Worm (Caenorhabditis elegans) whole organism, mixed stage, embryonic: Measurements from ENCODE around the gene srv-34.
"Not testable (repeated sequence)": the region's sequence is repeated elsewhere in the genome, so short reads cannot be mapped to it uniquely, and the experiment has no call there.

Experiments
- M03D4.4 ChIP-seq: sonication (generic microtip); optimal IDR thresholded peaks from 2 replicates; lab custom pipeline; 2017; ENCODE audit warnings: mild to moderate bottlenecking, missing genetic modification characterization, missing compliant biosample characterization
- bed-3 ChIP-seq: fragments of 200-800 bp; sonication (Bioruptor generic); optimal IDR thresholded peaks from 3 replicates; lab custom pipeline; 2018; ENCODE audit warnings: mild to moderate bottlenecking, missing genetic modification characterization, moderate library complexity, missing compliant biosample characterization
- blmp-1 ChIP-seq: fragments of 150-350 bp; optimal IDR thresholded peaks from 2 replicates; lab custom pipeline; 2014; ENCODE audit warnings: missing biosample characterization, missing genetic modification characterization
- ceh-43 ChIP-seq: fragments of 200-800 bp; sonication (Bioruptor generic); optimal IDR thresholded peaks from 2 replicates; lab custom pipeline; 2018; ENCODE audit warnings: mild to moderate bottlenecking, missing genetic modification characterization, moderate library complexity, missing compliant biosample characterization
- ceh-83 ChIP-seq: fragments of 200-800 bp; sonication (Bioruptor generic); optimal IDR thresholded peaks from 2 replicates; lab custom pipeline; 2018; ENCODE audit warnings: mild to moderate bottlenecking, missing genetic modification characterization, missing compliant biosample characterization
- ces-1 ChIP-seq: fragments of 150-350 bp; optimal IDR thresholded peaks from 2 replicates; lab custom pipeline; 2014; ENCODE audit warnings: missing biosample characterization, missing genetic modification reagents, missing genetic modification characterization
- drap-1 ChIP-seq: fragments of 200-800 bp; sonication (Bioruptor generic); optimal IDR thresholded peaks from 3 replicates; lab custom pipeline; 2018; ENCODE audit warnings: mild to moderate bottlenecking, missing genetic modification characterization, missing compliant biosample characterization
- elt-1 ChIP-seq: sonication (generic microtip); optimal IDR thresholded peaks from 2 replicates; lab custom pipeline; 2017; ENCODE audit warnings: missing genetic modification characterization, mild to moderate bottlenecking, missing compliant biosample characterization, antibody characterized with exemption, moderate library complexity, borderline replicate concordance; ENCODE audit not compliant: insufficient read depth
- elt-3 ChIP-seq: fragments of 150-350 bp; optimal IDR thresholded peaks from 2 replicates; lab custom pipeline; 2014; ENCODE audit warnings: missing biosample characterization, missing genetic modification characterization
- flh-1 ChIP-seq: fragments of 200-800 bp; sonication (Bioruptor generic); optimal IDR thresholded peaks from 2 replicates; lab custom pipeline; 2018; ENCODE audit warnings: mild to moderate bottlenecking, missing genetic modification characterization, moderate library complexity, missing compliant biosample characterization
- ham-2 ChIP-seq: fragments of 200-800 bp; sonication (Bioruptor generic); optimal IDR thresholded peaks from 2 replicates; lab custom pipeline; 2018; ENCODE audit warnings: mild to moderate bottlenecking, missing genetic modification characterization, missing compliant biosample characterization
- hlh-1 ChIP-seq: fragments of 150-350 bp; optimal IDR thresholded peaks from 2 replicates; lab custom pipeline; 2014; ENCODE audit warnings: missing biosample characterization, missing genetic modification reagents, missing genetic modification characterization
- lin-13 ChIP-seq: fragments of 150-350 bp; optimal IDR thresholded peaks from 2 replicates; lab custom pipeline; 2014; ENCODE audit warnings: missing biosample characterization, missing genetic modification characterization
- lin-32 ChIP-seq: fragments of 200-800 bp; sonication (Bioruptor generic); optimal IDR thresholded peaks from 2 replicates; lab custom pipeline; 2018; ENCODE audit warnings: mild to moderate bottlenecking, missing genetic modification characterization, missing compliant biosample characterization
- lsy-2 ChIP-seq: fragments of 150-350 bp; optimal IDR thresholded peaks from 2 replicates; lab custom pipeline; 2014; ENCODE audit warnings: missing biosample characterization, missing genetic modification characterization
- mab-5 ChIP-seq: fragments of 150-350 bp; optimal IDR thresholded peaks from 2 replicates; lab custom pipeline; 2014; ENCODE audit warnings: missing biosample characterization, missing genetic modification characterization
- mep-1 ChIP-seq: fragments of 150-350 bp; optimal IDR thresholded peaks from 2 replicates; lab custom pipeline; 2017; ENCODE audit warnings: missing biosample characterization, missing genetic modification reagents, missing genetic modification characterization, inconsistent platforms
- nhr-12 ChIP-seq: fragments of 150-350 bp; optimal IDR thresholded peaks from 2 replicates; lab custom pipeline; 2014; ENCODE audit warnings: missing biosample characterization, missing genetic modification characterization
- nhr-2 ChIP-seq: fragments of 150-350 bp; optimal IDR thresholded peaks from 2 replicates; lab custom pipeline; 2014; ENCODE audit warnings: missing biosample characterization, missing genetic modification characterization
- nhr-237 ChIP-seq: fragments of 150-350 bp; optimal IDR thresholded peaks from 2 replicates; lab custom pipeline; 2014; ENCODE audit warnings: missing biosample characterization, missing genetic modification characterization
- nhr-28 ChIP-seq: fragments of 150-350 bp; optimal IDR thresholded peaks from 2 replicates; lab custom pipeline; 2014; ENCODE audit warnings: missing biosample characterization, missing genetic modification characterization
- nhr-76 ChIP-seq: sonication (generic microtip); optimal IDR thresholded peaks from 2 replicates; lab custom pipeline; 2017; ENCODE audit warnings: missing biosample characterization, missing genetic modification characterization
- pha-4 ChIP-seq: fragments of 150-350 bp; optimal IDR thresholded peaks from 2 replicates; lab custom pipeline; 2018; ENCODE audit warnings: missing biosample characterization, missing genetic modification reagents, missing genetic modification characterization
- sem-2 ChIP-seq: fragments of 200-800 bp; sonication (Bioruptor generic); optimal IDR thresholded peaks from 2 replicates; lab custom pipeline; 2018; ENCODE audit warnings: mild to moderate bottlenecking, missing genetic modification characterization, missing compliant biosample characterization
- snpc-4 ChIP-seq: fragments of 150-350 bp; optimal IDR thresholded peaks from 2 replicates; lab custom pipeline; 2014; ENCODE audit warnings: missing biosample characterization, missing genetic modification characterization
- sptf-1 ChIP-seq: sonication (generic microtip); optimal IDR thresholded peaks from 2 replicates; lab custom pipeline; 2017; ENCODE audit warnings: mild to moderate bottlenecking, missing genetic modification characterization, moderate library complexity, missing compliant biosample characterization
- tbx-8 ChIP-seq: fragments of 200-800 bp; sonication (Bioruptor generic); optimal IDR thresholded peaks from 2 replicates; lab custom pipeline; 2018; ENCODE audit warnings: mild to moderate bottlenecking, missing genetic modification characterization, moderate library complexity, missing compliant biosample characterization
- unc-120 ChIP-seq: sonication (generic microtip); optimal IDR thresholded peaks from 2 replicates; lab custom pipeline; 2017; ENCODE audit warnings: missing genetic modification characterization, missing compliant biosample characterization; ENCODE audit not compliant: poor library complexity, severe bottlenecking
- unc-39 ChIP-seq: fragments of 150-350 bp; optimal IDR thresholded peaks from 2 replicates; lab custom pipeline; 2014; ENCODE audit warnings: missing biosample characterization, missing genetic modification characterization
- unc-62 ChIP-seq: fragments of 150-350 bp; optimal IDR thresholded peaks from 2 replicates; lab custom pipeline; 2014; ENCODE audit warnings: missing biosample characterization, missing genetic modification reagents, missing genetic modification characterization
- zip-8 ChIP-seq: fragments of 150-350 bp; optimal IDR thresholded peaks from 2 replicates; lab custom pipeline; 2014; ENCODE audit warnings: missing biosample characterization, missing genetic modification characterization
- ztf-11 ChIP-seq: fragments of 150-350 bp; optimal IDR thresholded peaks from 2 replicates; lab custom pipeline; 2014; ENCODE audit warnings: missing biosample characterization, missing genetic modification characterization

The srv-34 gene

DNA sequence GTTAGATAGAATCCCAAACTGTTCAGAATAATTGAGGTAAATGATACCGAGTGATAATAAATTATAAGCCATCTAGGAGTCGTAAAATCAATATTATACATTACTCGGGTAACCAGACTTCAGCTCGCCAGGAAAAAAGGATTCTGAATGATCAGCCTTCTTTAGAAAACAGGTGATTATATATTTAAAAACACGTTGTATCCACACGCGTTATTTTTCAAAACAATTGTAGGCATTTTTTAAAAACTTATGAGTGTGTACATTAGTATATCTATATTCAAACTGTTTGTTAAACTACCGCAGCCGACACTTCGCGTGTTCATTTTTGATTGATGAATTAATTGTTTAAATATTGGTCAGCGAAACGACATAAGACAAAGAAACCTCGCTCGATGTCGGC is 13.7 kb upstream of the srv-34 start, which contains the start of gene sri-65:
TSS of gene sri-65 (minus strand) at position 101 of the 400 bp plus-strand sequence.
- no peak for TF ChIP-seq elt-3 (tag; lab: Kevin White, UChicago)
- no peak for TF ChIP-seq unc-120 (tag; lab: Kevin White, UChicago)
- no peak for TF ChIP-seq lin-32 (GFP tag; lab: Kevin White, UChicago)
- TF ChIP-seq flh-1 (GFP tag; lab: Kevin White, UChicago), result no peak
- TF ChIP-seq M03D4.4 (tag; lab: Kevin White, UChicago), result no peak
- no peak for TF ChIP-seq nhr-28 (tag; lab: Kevin White, UChicago)
- no peak for TF ChIP-seq ham-2 (GFP tag; lab: Kevin White, UChicago)
- no peak for TF ChIP-seq blmp-1
- no peak for TF ChIP-seq tbx-8 (GFP tag; lab: Kevin White, UChicago)
- TF ChIP-seq snpc-4 (tag; lab: Kevin White, UChicago), result no peak
- TF ChIP-seq ces-1 (GFP tag; lab: Kevin White, UChicago), result no peak
- TF ChIP-seq zip-8, result no peak
- TF ChIP-seq unc-39 (tag; lab: Kevin White, UChicago), result no peak

- TF ChIP-seq elt-1 (tag; lab: Kevin White, UChicago); ceh-43 (GFP tag; lab: Kevin White, UChicago); ceh-83 (GFP tag; lab: Kevin White, UChicago): not testable (repeated sequence)
Measured at ce11 chrV:16383729-16384128, 9.2 kb upstream of the srv-34 start, which contains the start of gene F13A7.7. TSS of gene F13A7.7 (minus strand) at chrV:16383829.

ce11 chrV:16382949-16383348 is 8.4 kb upstream of the srv-34 start:
- TF ChIP-seq hlh-1, result no peak
- TF ChIP-seq unc-39 (tag; lab: Kevin White, UChicago), result no peak
- TF ChIP-seq drap-1, result no peak
- TF ChIP-seq lin-13, result no peak
- no peak for TF ChIP-seq zip-8
- TF ChIP-seq lin-32 (GFP tag; lab: Kevin White, UChicago), result no peak
- no peak for TF ChIP-seq elt-3 (tag; lab: Kevin White, UChicago)
- TF ChIP-seq snpc-4 (tag; lab: Kevin White, UChicago), result no peak
- TF ChIP-seq nhr-76 (tag; lab: Kevin White, UChicago), result no peak
- TF ChIP-seq lsy-2, result no peak
- TF ChIP-seq blmp-1, result no peak
- TF ChIP-seq ces-1 (GFP tag; lab: Kevin White, UChicago), result no peak
- no peak for TF ChIP-seq bed-3 (GFP tag; lab: Kevin White, UChicago)
- no peak for TF ChIP-seq M03D4.4 (tag; lab: Kevin White, UChicago)
- no peak for TF ChIP-seq sptf-1 (tag; lab: Kevin White, UChicago)
- no peak for TF ChIP-seq mab-5 (tag; lab: Kevin White, UChicago)
- TF ChIP-seq elt-1 (tag; lab: Kevin White, UChicago), result no peak
- TF ChIP-seq nhr-2 (tag; lab: Kevin White, UChicago), result no peak
- TF ChIP-seq mep-1 (tag; lab: Kevin White, UChicago), result no peak
- TF ChIP-seq unc-62 (GFP tag; lab: Kevin White, UChicago), result no peak

- TF ChIP-seq pha-4, result no peak
- no peak for TF ChIP-seq nhr-2 (tag; lab: Kevin White, UChicago)
- TF ChIP-seq M03D4.4 (tag; lab: Kevin White, UChicago), result no peak
- TF ChIP-seq ces-1 (GFP tag; lab: Kevin White, UChicago), result no peak
- no peak for TF ChIP-seq mep-1 (tag; lab: Kevin White, UChicago)
- TF ChIP-seq ztf-11 (tag; lab: Kevin White, UChicago), result no peak
- TF ChIP-seq ham-2 (GFP tag; lab: Kevin White, UChicago), result no peak
- TF ChIP-seq ceh-43 (GFP tag; lab: Kevin White, UChicago), result no peak
- TF ChIP-seq tbx-8 (GFP tag; lab: Kevin White, UChicago), result no peak
- no peak for TF ChIP-seq lsy-2
- TF ChIP-seq lin-32 (GFP tag; lab: Kevin White, UChicago), result no peak
- TF ChIP-seq unc-62 (GFP tag; lab: Kevin White, UChicago), result no peak
- TF ChIP-seq nhr-237 (tag; lab: Kevin White, UChicago), result no peak
- TF ChIP-seq sem-2, result no peak
- TF ChIP-seq bed-3 (GFP tag; lab: Kevin White, UChicago), result no peak
- no peak for TF ChIP-seq nhr-12
- no peak for TF ChIP-seq lin-13
Measured at ce11 chrV:16377849-16378248, 3.3 kb upstream of the srv-34 start, which contains the start of gene F13A7.1. TSS of gene F13A7.1 (minus strand) at chrV:16377949.
